Fruit fly (Drosophila melanogaster) whole organism, embryonic: ENCODE results near the gene Rcd2.

ENCODE experiments used
- Adf1 ChIP-seq: fragments of 200-800 bp; sonication (Bioruptor generic); IDR thresholded peaks from 2 replicates; pipeline ENCODE4 v1.3.6; 2022; ENCODE audit warnings: missing biosample characterization, missing genetic modification characterization
- Atf3 ChIP-seq: fragments of 200-800 bp; sonication (Bioruptor generic); optimal IDR thresholded peaks from 3 replicates; lab custom pipeline; 2016; ENCODE audit warnings: missing biosample characterization, missing genetic modification characterization
- Awh ChIP-seq: fragments of 200-800 bp; sonication (Bioruptor generic); IDR thresholded peaks from 2 replicates; pipeline ENCODE4, ENCODE4 v1.3.6; 2022; ENCODE audit warnings: missing biosample characterization, missing genetic modification characterization
- CG10321 ChIP-seq: fragments of 200-800 bp; sonication (Bioruptor generic); IDR thresholded peaks from 2 replicates; pipeline ENCODE4 v1.3.6; 2022; ENCODE audit warnings: missing biosample characterization, missing genetic modification characterization
- CG10959 ChIP-seq: fragments of 200-800 bp; sonication (Bioruptor generic); IDR thresholded peaks from 2 replicates; pipeline ENCODE4 v1.3.6; 2022; ENCODE audit warnings: missing biosample characterization, missing genetic modification characterization
- CG12104 ChIP-seq: fragments of 200-800 bp; sonication (Bioruptor generic); optimal IDR thresholded peaks from 3 replicates; lab custom pipeline; 2016; ENCODE audit warnings: missing biosample characterization, missing genetic modification characterization
- CG13287 ChIP-seq: fragments of 200-800 bp; sonication (Bioruptor generic); IDR thresholded peaks from 2 replicates; pipeline ENCODE4 v1.3.6; 2022; ENCODE audit warnings: missing biosample characterization, missing genetic modification characterization; ENCODE audit not compliant: partially characterized antibody
- CG13894 ChIP-seq: fragments of 200-800 bp; sonication (Bioruptor generic); optimal IDR thresholded peaks from 3 replicates; lab custom pipeline; 2018; ENCODE audit warnings: missing biosample characterization, mild to moderate bottlenecking, missing genetic modification characterization, moderate library complexity
- CG14050 ChIP-seq: fragments of 200-800 bp; sonication (Bioruptor generic); IDR thresholded peaks from 3 replicates; pipeline ENCODE4 v1.3.6; 2022; ENCODE audit warnings: missing biosample characterization, missing genetic modification characterization
- CG14710 ChIP-seq: fragments of 200-800 bp; sonication (Bioruptor generic); optimal IDR thresholded peaks from 3 replicates; lab custom pipeline; 2019; ENCODE audit warnings: missing biosample characterization, mild to moderate bottlenecking, missing genetic modification characterization, moderate library complexity
- CG16813 ChIP-seq: fragments of 200-800 bp; sonication (Bioruptor generic); IDR thresholded peaks from 3 replicates; pipeline ENCODE4 v1.3.6; 2022; ENCODE audit warnings: missing biosample characterization, missing genetic modification characterization; ENCODE audit not compliant: partially characterized antibody
- CG17359 ChIP-seq: fragments of 200-800 bp; sonication (Bioruptor generic); optimal IDR thresholded peaks from 3 replicates; lab custom pipeline; 2018; ENCODE audit warnings: missing biosample characterization, mild to moderate bottlenecking, missing genetic modification characterization, moderate library complexity
- CG17912 ChIP-seq: fragments of 200-800 bp; sonication (Bioruptor generic); optimal IDR thresholded peaks from 2 replicates; lab custom pipeline; 2018; ENCODE audit warnings: missing biosample characterization, mild to moderate bottlenecking, missing genetic modification characterization
- CG30403 ChIP-seq: fragments of 200-800 bp; sonication (Bioruptor generic); optimal IDR thresholded peaks from 3 replicates; lab custom pipeline; 2016; ENCODE audit warnings: missing biosample characterization, missing genetic modification characterization
- CG31388 ChIP-seq: fragments of 200-800 bp; sonication (Bioruptor generic); optimal IDR thresholded peaks from 2 replicates; lab custom pipeline; 2016; ENCODE audit warnings: missing biosample characterization, missing genetic modification characterization
- CG3407 ChIP-seq: fragments of 200-800 bp; sonication (Bioruptor generic); optimal IDR thresholded peaks from 2 replicates; lab custom pipeline; 2018; ENCODE audit warnings: missing biosample characterization, mild to moderate bottlenecking, missing genetic modification characterization
- CG34376 ChIP-seq: fragments of 200-800 bp; sonication (Bioruptor generic); optimal IDR thresholded peaks from 2 replicates; lab custom pipeline; 2018; ENCODE audit warnings: missing biosample characterization, mild to moderate bottlenecking, missing genetic modification characterization
- CG4404 ChIP-seq: fragments of 200-800 bp; sonication (Bioruptor generic); IDR thresholded peaks from 2 replicates; pipeline ENCODE4 v1.3.6; 2022; ENCODE audit warnings: missing biosample characterization, missing genetic modification characterization
- CG4424 ChIP-seq: fragments of 200-800 bp; sonication (Bioruptor generic); optimal IDR thresholded peaks from 3 replicates; lab custom pipeline; 2016; ENCODE audit warnings: missing biosample characterization, missing genetic modification characterization
- CG4707 ChIP-seq: fragments of 200-800 bp; sonication (Bioruptor generic); optimal IDR thresholded peaks from 2 replicates; lab custom pipeline; 2018; ENCODE audit warnings: missing biosample characterization, mild to moderate bottlenecking, missing genetic modification characterization, moderate library complexity
- CG4730 ChIP-seq: fragments of 200-800 bp; sonication (Bioruptor generic); IDR thresholded peaks from 2 replicates; pipeline ENCODE4 v1.3.6; 2022; ENCODE audit warnings: missing biosample characterization, missing genetic modification characterization
- CG6254 ChIP-seq: fragments of 200-800 bp; sonication (Bioruptor generic); optimal IDR thresholded peaks from 3 replicates; lab custom pipeline; 2017; ENCODE audit warnings: mild to moderate bottlenecking, missing biosample characterization, missing genetic modification reagents, missing genetic modification characterization
- CG6765 ChIP-seq: fragments of 200-800 bp; sonication (Bioruptor generic); optimal IDR thresholded peaks from 3 replicates; lab custom pipeline; 2017; ENCODE audit warnings: missing biosample characterization, mild to moderate bottlenecking, missing genetic modification characterization
- CG9797 ChIP-seq: fragments of 200-800 bp; sonication (Bioruptor generic); optimal IDR thresholded peaks from 3 replicates; lab custom pipeline; 2018; ENCODE audit warnings: missing biosample characterization, mild to moderate bottlenecking, missing genetic modification characterization
- CG9876 ChIP-seq: fragments of 200-800 bp; sonication (Bioruptor generic); optimal IDR thresholded peaks from 2 replicates; lab custom pipeline; 2016; ENCODE audit warnings: missing biosample characterization, missing genetic modification characterization
- Dad ChIP-seq: fragments of 200-800 bp; sonication (Bioruptor generic); optimal IDR thresholded peaks from 3 replicates; lab custom pipeline; 2016; ENCODE audit warnings: missing biosample characterization, missing genetic modification characterization
- Dbx ChIP-seq: fragments of 200-800 bp; sonication (Bioruptor generic); IDR thresholded peaks from 3 replicates; pipeline ENCODE4 v1.3.6; 2022; ENCODE audit warnings: missing biosample characterization, missing genetic modification characterization
- Dek ChIP-seq: fragments of 200-800 bp; sonication (Bioruptor generic); optimal IDR thresholded peaks from 3 replicates; lab custom pipeline; 2019; ENCODE audit warnings: missing biosample characterization, mild to moderate bottlenecking, missing genetic modification characterization, moderate library complexity
- Dll ChIP-seq: fragments of 200-800 bp; sonication (Bioruptor generic); IDR thresholded peaks from 4 replicates; pipeline ENCODE4 v1.3.6; 2022; ENCODE audit warnings: missing biosample characterization, missing genetic modification characterization; ENCODE audit not compliant: partially characterized antibody
- HLH4C ChIP-seq: fragments of 200-800 bp; sonication (Bioruptor generic); IDR thresholded peaks from 3 replicates; pipeline ENCODE4 v1.3.6; 2022; ENCODE audit warnings: missing biosample characterization, missing genetic modification characterization; ENCODE audit not compliant: partially characterized antibody
- MESR4 ChIP-seq: fragments of 200-800 bp; sonication (Bioruptor generic); optimal IDR thresholded peaks from 2 replicates; lab custom pipeline; 2018; ENCODE audit warnings: missing biosample characterization, mild to moderate bottlenecking, missing genetic modification characterization, moderate library complexity
- YL-1 ChIP-seq: fragments of 200-800 bp; sonication (Bioruptor generic); optimal IDR thresholded peaks from 3 replicates; lab custom pipeline; 2017; ENCODE audit warnings: missing biosample characterization, mild to moderate bottlenecking, missing genetic modification characterization
- br ChIP-seq: fragments of >200 bp; optimal IDR thresholded peaks from 2 replicates; lab custom pipeline; 2017
- cato ChIP-seq: fragments of 200-800 bp; sonication (Bioruptor generic); optimal IDR thresholded peaks from 2 replicates; lab custom pipeline; 2016; ENCODE audit warnings: missing biosample characterization, missing genetic modification characterization, borderline replicate concordance
- chm ChIP-seq: fragments of 200-800 bp; sonication (Bioruptor generic); IDR thresholded peaks from 2 replicates; pipeline ENCODE4 v1.3.6; 2022; ENCODE audit warnings: missing biosample characterization, missing genetic modification characterization
- dm ChIP-seq: fragments of 200-800 bp; sonication (Bioruptor generic); optimal IDR thresholded peaks from 3 replicates; lab custom pipeline; 2016; ENCODE audit warnings: missing biosample characterization, missing genetic modification characterization
- dmrt99B ChIP-seq: fragments of 200-800 bp; sonication (Bioruptor generic); optimal IDR thresholded peaks from 2 replicates; lab custom pipeline; 2018; ENCODE audit warnings: missing biosample characterization, mild to moderate bottlenecking, missing genetic modification characterization, moderate library complexity
- esg ChIP-seq: fragments of 200-800 bp; sonication (Bioruptor generic); conservative IDR thresholded peaks from 2 replicates; pipeline ENCODE4 v1.3.6; 2022; ENCODE audit warnings: missing biosample characterization, missing genetic modification characterization
- fd3F ChIP-seq: fragments of 200-800 bp; sonication (Bioruptor generic); optimal IDR thresholded peaks from 2 replicates; lab custom pipeline; 2018; ENCODE audit warnings: missing biosample characterization, mild to moderate bottlenecking, missing genetic modification characterization, moderate library complexity
- grn ChIP-seq: fragments of 200-800 bp; sonication (Bioruptor generic); optimal IDR thresholded peaks from 3 replicates; lab custom pipeline; 2017; ENCODE audit warnings: missing biosample characterization, missing genetic modification characterization
- gt ChIP-seq: fragments of 200-800 bp; sonication (Bioruptor generic); IDR thresholded peaks from 2 replicates; pipeline ENCODE4 v1.3.6; 2022; ENCODE audit warnings: missing biosample characterization, missing genetic modification characterization
- kni ChIP-seq: fragments of 200-800 bp; sonication (Bioruptor generic); optimal IDR thresholded peaks from 3 replicates; lab custom pipeline; 2017; ENCODE audit warnings: mild to moderate bottlenecking, missing biosample characterization, missing genetic modification reagents, missing genetic modification characterization
- luna ChIP-seq: fragments of 200-800 bp; sonication (Bioruptor generic); optimal IDR thresholded peaks from 2 replicates; lab custom pipeline; 2016; ENCODE audit warnings: missing biosample characterization, missing genetic modification characterization
- maf-S ChIP-seq: fragments of 200-800 bp; sonication (Bioruptor generic); optimal IDR thresholded peaks from 2 replicates; lab custom pipeline; 2016; ENCODE audit warnings: missing biosample characterization, missing genetic modification characterization
- mirr ChIP-seq: fragments of 200-800 bp; sonication (Bioruptor generic); optimal IDR thresholded peaks from 3 replicates; lab custom pipeline; 2018; ENCODE audit warnings: missing biosample characterization, mild to moderate bottlenecking, missing genetic modification characterization
- nmo ChIP-seq: fragments of 200-800 bp; sonication (Bioruptor generic); optimal IDR thresholded peaks from 2 replicates; lab custom pipeline; 2018; ENCODE audit warnings: missing biosample characterization, mild to moderate bottlenecking, missing genetic modification characterization, moderate library complexity
- salm ChIP-seq: fragments of 200-800 bp; sonication (Bioruptor generic); optimal IDR thresholded peaks from 2 replicates; lab custom pipeline; 2018; ENCODE audit warnings: missing biosample characterization, mild to moderate bottlenecking, missing genetic modification characterization
- slou ChIP-seq: fragments of 200-800 bp; sonication (Bioruptor generic); optimal IDR thresholded peaks from 3 replicates; lab custom pipeline; 2016; ENCODE audit warnings: missing biosample characterization, missing genetic modification characterization
- ttk ChIP-seq: fragments of 200-800 bp; sonication (Bioruptor generic); IDR thresholded peaks from 2 replicates; pipeline ENCODE4 v2.1.2; 2022; ENCODE audit warnings: missing biosample characterization, missing genetic modification characterization
- z ChIP-seq: fragments of 200-800 bp; sonication (Bioruptor generic); IDR thresholded peaks from 3 replicates; pipeline ENCODE4 v1.3.6; 2022; ENCODE audit warnings: missing biosample characterization, missing genetic modification characterization

Rcd2 gene

DNA sequence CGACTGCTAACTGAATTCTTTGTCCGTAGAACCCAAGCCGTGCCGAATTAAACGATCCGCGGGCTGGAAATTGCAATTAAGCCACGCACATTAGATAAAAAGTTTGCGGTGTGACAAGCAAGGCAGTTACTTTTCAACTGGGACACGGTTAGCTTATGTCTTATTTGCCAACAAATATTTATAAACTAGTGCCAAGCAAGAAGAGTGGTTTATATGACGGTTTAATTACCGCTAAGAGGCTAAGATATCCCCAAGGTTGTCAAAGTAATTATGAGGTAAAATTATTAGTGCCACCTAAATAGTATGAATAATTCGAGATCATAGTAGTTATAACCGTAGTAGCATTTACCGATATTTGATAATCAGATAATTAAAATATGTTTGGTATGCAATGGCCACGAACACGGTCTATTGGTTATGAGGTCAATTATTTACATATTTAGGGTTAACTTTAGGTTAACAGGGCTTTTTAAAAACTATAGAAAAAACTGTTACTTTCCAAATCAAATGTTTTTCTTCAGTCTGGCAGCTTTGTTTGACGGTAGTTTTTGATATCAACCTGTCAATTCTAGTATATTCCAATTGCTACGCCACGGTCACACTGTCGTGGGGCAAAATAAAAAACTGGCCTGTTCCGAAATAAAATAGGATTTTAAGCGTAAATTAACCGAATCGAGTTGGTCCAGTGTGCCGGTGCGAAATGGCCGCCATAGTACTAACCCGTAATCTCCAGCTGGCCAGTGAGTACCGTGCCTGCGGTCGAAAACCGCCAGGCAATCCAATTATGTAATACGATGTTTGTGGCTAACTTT, 45.2 kb downstream of the Rcd2 start, which contains the start of gene ZnT77C (continued):
- TF ChIP-seq Dad (GFP tag; lab: Kevin White, UChicago) (no peak), CG4730 (no peak), CG14050 (GFP tag; lab: Robert Waterston, UW) (no peak; the same call in 2 of the 3 replicates), MESR4 (GFP tag; lab: Kevin White, UChicago) (peak; percentile 79), CG31388 (GFP tag; lab: Kevin White, UChicago) (no peak), mirr (GFP tag; lab: Kevin White, UChicago) (no peak), YL-1 (peak; percentile 32), Awh (GFP tag; lab: Robert Waterston, UW) (no peak), z (GFP tag; lab: Robert Waterston, UW) (no peak), Adf1 (GFP tag; lab: Robert Waterston, UW) (no peak), CG30403 (GFP tag; lab: Kevin White, UChicago) (no peak), CG3407 (GFP tag; lab: Kevin White, UChicago) (no peak), CG4707 (no peak), Dbx (GFP tag; lab: Robert Waterston, UW) (no peak), CG13894 (peak; percentile 47), CG4424 (GFP tag; lab: Kevin White, UChicago) (no peak), CG6765 (GFP tag; lab: Kevin White, UChicago) (no peak), cato (GFP tag; lab: Kevin White, UChicago) (no peak), nmo (peak; percentile 9), CG9876 (GFP tag; lab: Kevin White, UChicago) (no peak), CG34376 (GFP tag; lab: Kevin White, UChicago) (no peak), slou (GFP tag; lab: Kevin White, UChicago) (no peak), CG12104 (GFP tag; lab: Kevin White, UChicago) (no peak), CG4404 (GFP tag; lab: Robert Waterston, UW) (no peak), CG10959 (GFP tag; lab: Robert Waterston, UW) (no peak), CG17359 (tag; lab: Kevin White, UChicago) (no peak), Dll (GFP tag; lab: Robert Waterston, UW) (0 out of 4 replicates have a peak, but pooled peaks have one; percentile 14), ttk (no peak), maf-S (no peak), kni (GFP tag; lab: Kevin White, UChicago) (no peak), fd3F (GFP tag; lab: Kevin White, UChicago) (peak; percentile 24), gt (GFP tag; lab: Robert Waterston, UW) (no peak), dmrt99B (tag; lab: Kevin White, UChicago) (no peak), Atf3 (GFP tag; lab: Kevin White, UChicago) (no peak), CG10321 (GFP tag; lab: Robert Waterston, UW) (no peak), CG9797 (GFP tag; lab: Kevin White, UChicago) (peak; percentile 68), CG13287 (GFP tag; lab: Robert Waterston, UW) (peak; percentile 26; the same call in 1 of the 2 replicates), Dek (tag; lab: Kevin White, UChicago) (no peak), CG6254 (no peak), dm (GFP tag; lab: Kevin White, UChicago) (no peak), grn (no peak), CG14710 (tag; lab: Kevin White, UChicago) (peak; percentile 13), CG17912 (GFP tag; lab: Kevin White, UChicago) (no peak), CG16813 (GFP tag; lab: Robert Waterston, UW) (no peak), salm (no peak), chm (GFP tag; lab: Robert Waterston, UW) (no peak), luna (no peak), esg (GFP tag; lab: Robert Waterston, UW) (no peak), br (lab: Kevin White, UChicago) (no peak), HLH4C (GFP tag; lab: Robert Waterston, UW) (no peak)
